Worm (Caenorhabditis elegans) whole organism, L1 larva: ENCODE results near the gene ZC239.6.

Source experiments
- C34B4.2 ChIP-seq: sonication (generic microtip); optimal IDR thresholded peaks from 2 replicates; lab custom pipeline; 2017; ENCODE audit warnings: mild to moderate bottlenecking, missing genetic modification characterization, missing compliant biosample characterization
- elt-2 ChIP-seq: sonication (generic microtip); optimal IDR thresholded peaks from 2 replicates; lab custom pipeline; 2016; ENCODE audit warnings: missing genetic modification characterization, mild to moderate bottlenecking, inconsistent platforms, missing compliant biosample characterization, missing genetic modification reagents
- elt-3 ChIP-seq, 6 experiments: fragments of 150-350 bp in 1 of 6; sonication (generic microtip); optimal IDR thresholded peaks; 2 replicates each; lab custom pipeline; 2017 to 2018; ENCODE audit warnings: missing biosample characterization in 6 of 6, missing genetic modification characterization in 6 of 6, inconsistent platforms in 1 of 6
- grh-1 ChIP-seq: fragments of 200-800 bp; sonication (Bioruptor generic); IDR thresholded peaks from 2 replicates; pipeline ENCODE4 v1.3.6; 2022; ENCODE audit warnings: missing genetic modification reagents, missing genetic modification characterization, missing compliant biosample characterization
- nhr-77 ChIP-seq: fragments of 150-350 bp; optimal IDR thresholded peaks from 2 replicates; lab custom pipeline; 2014; ENCODE audit warnings: missing biosample characterization, missing genetic modification characterization
- zag-1 ChIP-seq: fragments of 150-350 bp; optimal IDR thresholded peaks from 2 replicates; lab custom pipeline; 2014; ENCODE audit warnings: missing biosample characterization, missing genetic modification characterization

- TF ChIP-seq elt-3 (tag; optimal IDR thresholded peaks at IDR 0.05; lab: Kevin White, UChicago) (no peak), nhr-77 (tag; lab: Kevin White, UChicago) (no peak), elt-2 (tag; lab: Kevin White, UChicago) (no peak), C34B4.2 (tag; lab: Kevin White, UChicago) (no peak), zag-1 (tag; lab: Kevin White, UChicago) (no peak), grh-1 (no peak)
Measured at ce11 chrII:3195739-3196138, 13.7 kb upstream of the ZC239.6 start.
